Fruit fly (Drosophila melanogaster) whole organism, pupa: ENCODE results near the gene Shawn.

Source experiments
- CG10348 ChIP-seq: fragments of 200-800 bp; sonication (Bioruptor generic); IDR thresholded peaks from 2 replicates; pipeline ENCODE4 v1.3.6; 2022; ENCODE audit warnings: missing biosample characterization, missing genetic modification characterization
- CG12605 ChIP-seq: fragments of 200-800 bp; sonication (Bioruptor generic); IDR thresholded peaks from 2 replicates; pipeline ENCODE4 v1.3.6; 2022; ENCODE audit warnings: missing biosample characterization, missing genetic modification characterization
- CG13204 ChIP-seq: fragments of 200-800 bp; sonication (Bioruptor generic); optimal IDR thresholded peaks from 2 replicates; lab custom pipeline; 2018; ENCODE audit warnings: missing biosample characterization, mild to moderate bottlenecking, missing genetic modification characterization, moderate library complexity
- CG14655 ChIP-seq: fragments of 200-800 bp; sonication (Bioruptor generic); optimal IDR thresholded peaks from 3 replicates; lab custom pipeline; 2017; ENCODE audit warnings: mild to moderate bottlenecking, missing biosample characterization, missing genetic modification reagents, missing genetic modification characterization
- CG15710 ChIP-seq: fragments of 200-800 bp; sonication (Bioruptor generic); optimal IDR thresholded peaks from 2 replicates; lab custom pipeline; 2018; ENCODE audit warnings: missing biosample characterization, mild to moderate bottlenecking, missing genetic modification characterization, moderate library complexity
- CG17806 ChIP-seq: fragments of 200-800 bp; sonication (Bioruptor generic); optimal IDR thresholded peaks from 2 replicates; lab custom pipeline; 2018; ENCODE audit warnings: missing biosample characterization, mild to moderate bottlenecking, missing genetic modification characterization, moderate library complexity
- CG32121 ChIP-seq: fragments of 200-800 bp; sonication (Bioruptor generic); IDR thresholded peaks from 2 replicates; pipeline ENCODE4 v1.3.6; 2022; ENCODE audit warnings: missing biosample characterization, missing genetic modification characterization
- CG34367 ChIP-seq: fragments of 200-800 bp; sonication (Bioruptor generic); optimal IDR thresholded peaks from 2 replicates; lab custom pipeline; 2018; ENCODE audit warnings: missing biosample characterization, mild to moderate bottlenecking, missing genetic modification characterization
- CG4496 ChIP-seq: fragments of 200-800 bp; sonication (Bioruptor generic); IDR thresholded peaks from 3 replicates; pipeline ENCODE4 v1.3.6; 2022; ENCODE audit warnings: missing biosample characterization, missing genetic modification characterization
- CG8159 ChIP-seq: fragments of 200-800 bp; sonication (Bioruptor generic); optimal IDR thresholded peaks from 3 replicates; lab custom pipeline; 2018; ENCODE audit warnings: missing biosample characterization, mild to moderate bottlenecking, missing genetic modification characterization, moderate library complexity
- CG8301 ChIP-seq: fragments of 200-800 bp; sonication (Bioruptor generic); optimal IDR thresholded peaks from 2 replicates; lab custom pipeline; 2018; ENCODE audit warnings: missing biosample characterization, mild to moderate bottlenecking, missing genetic modification characterization
- CG9948 ChIP-seq: fragments of 200-800 bp; sonication (Bioruptor generic); optimal IDR thresholded peaks from 2 replicates; lab custom pipeline; 2018; ENCODE audit warnings: missing biosample characterization, mild to moderate bottlenecking, missing genetic modification characterization, moderate library complexity
- D1 ChIP-seq: fragments of 200-800 bp; sonication (Bioruptor generic); optimal IDR thresholded peaks from 2 replicates; lab custom pipeline; 2018; ENCODE audit warnings: missing biosample characterization, mild to moderate bottlenecking, missing genetic modification characterization, moderate library complexity
- EcR ChIP-seq: fragments of 200-800 bp; sonication (Bioruptor generic); optimal IDR thresholded peaks from 3 replicates; lab custom pipeline; 2019; ENCODE audit warnings: missing biosample characterization, missing genetic modification characterization, mild to moderate bottlenecking, moderate library complexity, missing genetic modification reagents
- Ets98B ChIP-seq: fragments of 200-800 bp; sonication (Bioruptor generic); IDR thresholded peaks from 2 replicates; pipeline ENCODE4 v1.3.6; 2022; ENCODE audit warnings: missing biosample characterization, missing genetic modification characterization
- Pif1A ChIP-seq: fragments of 200-800 bp; sonication (Bioruptor generic); optimal IDR thresholded peaks from 3 replicates; lab custom pipeline; 2016; ENCODE audit warnings: missing biosample characterization, missing genetic modification characterization
- Pif1B ChIP-seq: fragments of 200-800 bp; sonication (Bioruptor generic); optimal IDR thresholded peaks from 3 replicates; lab custom pipeline; 2016; ENCODE audit warnings: missing biosample characterization, missing genetic modification characterization
- Snoo ChIP-seq: fragments of 200-800 bp; sonication (Bioruptor generic); optimal IDR thresholded peaks from 3 replicates; lab custom pipeline; 2017; ENCODE audit warnings: missing biosample characterization, mild to moderate bottlenecking, missing genetic modification characterization, inconsistent platforms
- fd96Ca ChIP-seq: fragments of 200-800 bp; sonication (Bioruptor generic); IDR thresholded peaks from 3 replicates; pipeline ENCODE4 v1.3.6; 2022; ENCODE audit warnings: missing biosample characterization, missing genetic modification characterization
- gl ChIP-seq: fragments of 200-800 bp; sonication (Bioruptor generic); optimal IDR thresholded peaks from 2 replicates; lab custom pipeline; 2018; ENCODE audit warnings: missing biosample characterization, mild to moderate bottlenecking, missing genetic modification characterization
- rn ChIP-seq: fragments of 200-800 bp; sonication (Bioruptor generic); IDR thresholded peaks from 2 replicates; pipeline ENCODE4 v1.3.6; 2022; ENCODE audit warnings: missing biosample characterization, missing genetic modification characterization

Gene Shawn

DNA sequence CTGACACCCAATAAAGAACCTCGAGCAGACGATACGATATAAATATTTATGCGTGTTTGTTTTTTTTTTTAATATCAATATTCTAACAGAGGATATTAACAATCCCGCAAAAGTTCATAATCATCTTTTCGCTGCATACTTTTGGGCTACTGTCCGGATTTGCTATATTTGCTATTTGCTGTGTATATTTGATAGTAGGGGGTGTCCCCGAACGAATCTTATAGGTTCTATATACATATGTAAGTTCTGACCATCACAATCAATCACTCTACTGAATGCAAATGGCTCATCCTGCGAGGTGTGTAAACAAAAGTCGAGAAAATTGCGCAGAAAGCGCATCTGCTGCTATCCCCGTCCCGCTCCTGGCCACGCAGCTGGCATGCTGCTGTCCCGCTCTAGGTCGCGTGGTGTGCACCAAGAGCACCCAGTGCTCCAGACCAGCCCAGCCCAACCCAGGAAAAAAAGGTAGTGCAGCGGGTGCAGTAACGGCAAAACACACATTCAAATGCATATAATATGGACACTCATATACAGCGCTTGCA is 29.5 kb downstream of the Shawn start:
- TF ChIP-seq CG9948 (tag; lab: Kevin White, UChicago) (no peak), CG8301 (tag; lab: Kevin White, UChicago) (no peak), CG4496 (peak; percentile 31; the same call in 1 of the 3 replicates), gl (tag; lab: Kevin White, UChicago) (no peak), CG34367 (tag; lab: Kevin White, UChicago) (no peak), CG14655 (GFP tag; lab: Kevin White, UChicago) (no peak), Snoo (no peak)

DNA sequence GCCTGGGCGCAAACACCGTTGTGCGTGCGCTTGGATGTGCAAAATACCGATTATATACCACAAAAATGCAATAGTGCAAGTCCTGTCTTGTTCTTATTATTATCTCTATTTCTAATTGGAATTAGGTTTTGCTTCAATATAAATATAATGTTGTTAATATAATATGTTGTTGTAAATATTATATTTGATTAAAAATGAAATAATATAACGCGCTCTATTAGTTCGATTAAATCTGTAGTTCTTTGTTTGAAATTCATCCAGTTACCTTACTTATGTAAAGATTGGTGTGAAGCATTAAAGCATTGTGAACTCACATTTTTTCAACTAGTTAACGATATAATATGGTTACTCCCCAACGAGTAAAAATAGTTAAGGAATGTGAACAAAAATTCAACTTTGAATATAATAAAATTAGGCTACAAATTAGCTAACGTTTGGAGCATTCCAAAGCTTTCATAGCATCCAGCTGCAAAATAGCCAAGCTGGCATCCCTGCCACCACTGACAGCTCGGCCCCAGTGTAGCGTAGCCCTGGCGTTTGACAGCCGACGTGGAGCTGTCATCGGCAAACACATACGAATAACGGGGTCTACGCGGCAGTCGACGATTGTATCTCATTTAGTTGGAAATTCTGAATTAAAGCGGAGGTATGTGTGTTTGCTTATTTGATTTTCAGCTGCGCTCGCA is 31.6 kb downstream of the Shawn start, which contains the start of the genes CG12237 and Sec61gamma:
Gene CG12237, minus strand, starts transcription at position 51 of the 686 bp plus-strand sequence.
Gene Sec61gamma, plus strand, starts transcription at position 509 of the 686 bp plus-strand sequence.
- TF ChIP-seq rn (GFP tag; lab: Robert Waterston, UW): no peak
- TF ChIP-seq Pif1B (GFP tag; lab: Kevin White, UChicago): no peak
- peak; percentile 0 for TF ChIP-seq CG34367 (tag; lab: Kevin White, UChicago)
- peak; percentile 42; the same call in 1 of the 2 replicates for TF ChIP-seq Ets98B (GFP tag; lab: Robert Waterston, UW)
- TF ChIP-seq Snoo: peak; percentile 13

DNA sequence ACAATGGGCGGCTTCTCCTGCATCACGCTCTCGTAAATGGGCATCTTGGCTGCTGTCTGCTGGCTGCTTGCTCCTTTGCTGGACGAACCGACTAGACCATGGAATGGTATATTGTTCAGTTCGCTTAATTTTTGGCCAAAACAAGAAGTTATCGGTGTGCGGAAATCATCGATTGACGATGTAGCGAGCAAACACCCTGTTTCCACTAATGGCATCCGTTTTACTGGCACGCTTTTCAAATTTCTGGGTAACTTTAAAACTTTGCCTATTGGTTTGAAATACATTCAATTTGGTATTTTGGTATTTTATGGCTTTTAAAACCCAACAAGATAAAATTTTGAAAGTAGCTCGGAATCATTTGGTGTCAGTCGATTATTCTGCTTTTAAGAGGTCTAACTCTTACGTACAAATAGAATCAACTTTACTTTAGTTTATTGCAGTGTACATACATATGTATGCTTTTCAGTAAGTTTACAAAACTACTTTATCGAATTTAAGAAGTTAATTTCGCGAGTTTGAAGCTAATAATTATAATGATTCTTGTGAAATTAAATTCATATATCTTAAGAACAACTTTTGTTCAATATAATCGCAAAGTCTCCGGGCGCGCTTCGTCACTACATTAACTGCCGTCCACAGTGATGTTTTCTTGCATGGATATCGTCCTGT is 34.7 kb downstream of the Shawn start, which contains the start of gene Arp10:
Gene Arp10, minus strand, starts transcription at position 304 of the 669 bp plus-strand sequence.
- 0 out of 2 replicates have a peak, but pooled peaks have one; percentile 23 for TF ChIP-seq Ets98B (GFP tag; lab: Robert Waterston, UW)
- no peak for TF ChIP-seq CG32121 (GFP tag; lab: Robert Waterston, UW)
- TF ChIP-seq CG4496: no peak
- TF ChIP-seq gl (tag; lab: Kevin White, UChicago): no peak
- TF ChIP-seq CG9948 (tag; lab: Kevin White, UChicago): peak; percentile 3

DNA sequence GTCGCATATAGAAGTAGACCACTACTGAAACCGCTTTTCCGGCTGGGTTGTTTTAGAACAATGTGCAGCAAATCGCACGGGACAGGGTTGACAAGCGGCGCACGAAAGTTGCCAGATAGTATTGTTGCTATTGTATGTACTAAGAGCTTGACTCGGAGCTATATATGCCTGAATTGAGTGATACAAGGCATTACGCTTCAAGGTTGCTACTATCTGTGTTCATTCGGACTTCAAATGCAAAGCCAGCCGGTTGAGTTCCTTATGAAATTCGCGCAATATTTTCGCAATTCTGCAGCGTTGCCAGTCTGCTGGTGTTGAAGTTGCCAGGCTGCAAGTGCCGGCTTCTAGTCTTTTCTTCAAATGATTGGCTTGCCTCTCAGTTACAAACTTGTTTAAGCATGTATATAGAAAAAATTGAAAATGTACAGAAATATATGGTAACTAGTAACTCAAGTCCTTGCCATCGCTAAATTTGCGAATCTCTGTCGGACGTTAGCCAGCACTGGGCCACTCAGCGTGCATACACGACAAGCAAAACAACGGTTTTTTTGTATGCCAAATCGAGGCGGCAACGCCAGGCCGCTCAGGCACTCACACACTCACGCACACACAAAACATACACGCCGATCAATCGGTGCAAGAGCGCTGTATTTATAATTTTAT is 40.6 kb downstream of the Shawn start, which contains the start of the genes Ranbp21 and Elys:
Gene Ranbp21, minus strand, starts transcription at position 513 of the 663 bp plus-strand sequence.
Gene Elys, plus strand, starts transcription at position 549 of the 663 bp plus-strand sequence.
- TF ChIP-seq fd96Ca (GFP tag; lab: Robert Waterston, UW) (peak; percentile 57; the same call in 2 of the 3 replicates), Ets98B (GFP tag; lab: Robert Waterston, UW) (no peak), CG15710 (peak; percentile 39), CG4496 (peak; percentile 67), CG13204 (GFP tag; lab: Kevin White, UChicago) (no peak)
- TF ChIP-seq, all 21 proteins: peak for 3

DNA sequence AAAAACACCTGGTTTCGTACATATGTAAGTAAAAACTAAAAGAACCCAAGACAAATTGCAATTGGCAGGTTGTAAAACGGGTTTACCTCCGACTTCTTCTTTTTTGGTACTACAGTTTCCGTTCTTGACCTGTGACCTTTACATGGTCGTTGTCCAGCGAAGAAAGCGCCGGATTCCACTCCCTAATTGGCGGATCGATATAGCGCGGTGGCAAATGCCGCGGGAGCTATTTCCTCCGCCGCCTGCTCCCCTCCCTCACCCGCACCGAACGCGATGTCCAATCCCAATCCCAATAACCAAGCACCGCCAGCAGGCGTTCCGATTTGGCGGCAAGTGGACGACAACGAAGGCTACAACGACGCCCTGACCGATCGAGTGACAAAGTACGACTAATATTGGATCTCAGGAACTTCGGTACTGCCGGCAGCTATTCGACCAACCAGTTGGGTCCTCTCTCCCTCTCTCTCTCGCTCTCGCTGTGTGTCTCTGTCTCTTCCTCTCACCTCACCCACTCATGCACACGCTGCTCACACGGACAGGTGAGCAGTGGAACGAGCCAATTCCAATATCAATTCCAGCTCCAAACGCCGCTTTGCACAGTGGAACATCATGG is 51.4 kb downstream of the Shawn start:
- no peak for TF ChIP-seq CG14655 (GFP tag; lab: Kevin White, UChicago)
- no peak for TF ChIP-seq CG10348
- no peak for TF ChIP-seq Pif1A (GFP tag; lab: Kevin White, UChicago)
- TF ChIP-seq CG15710: no peak
- no peak for TF ChIP-seq CG34367 (tag; lab: Kevin White, UChicago)
- peak; percentile 27 for TF ChIP-seq CG13204 (GFP tag; lab: Kevin White, UChicago)
- TF ChIP-seq CG4496: peak; percentile 61
- TF ChIP-seq fd96Ca (GFP tag; lab: Robert Waterston, UW): peak; percentile 45; the same call in 1 of the 3 replicates
- peak; percentile 41 for TF ChIP-seq EcR (GFP tag; lab: Kevin White, UChicago)
- no peak for TF ChIP-seq gl (tag; lab: Kevin White, UChicago)
- no peak for TF ChIP-seq Snoo
- no peak for TF ChIP-seq Pif1B (GFP tag; lab: Kevin White, UChicago)
- no peak for TF ChIP-seq D1 (tag; lab: Kevin White, UChicago)
- no peak for TF ChIP-seq rn (GFP tag; lab: Robert Waterston, UW)
- TF ChIP-seq CG9948 (tag; lab: Kevin White, UChicago): no peak
- TF ChIP-seq Ets98B (GFP tag; lab: Robert Waterston, UW): peak; percentile 42; the same call in 1 of the 2 replicates
- no peak for TF ChIP-seq CG8301 (tag; lab: Kevin White, UChicago)
- TF ChIP-seq CG32121 (GFP tag; lab: Robert Waterston, UW): peak; percentile 48; the same call in 1 of the 2 replicates
- TF ChIP-seq CG12605 (GFP tag; lab: Robert Waterston, UW): no peak
- TF ChIP-seq CG8159 (tag; lab: Kevin White, UChicago): no peak
- no peak for TF ChIP-seq CG17806
